Fruit fly (Drosophila melanogaster) whole organism: Measurements from ENCODE around the gene CG12560.

ENCODE experiments used
- EcR ChIP-seq, 2 experiments: fragments of >200 bp; optimal IDR thresholded peaks; 2 replicates each; lab custom pipeline; 2017; ENCODE audit warnings: missing biosample characterization in 2 of 2, missing genetic modification characterization in 2 of 2, missing genetic modification reagents in 2 of 2
- pan ChIP-seq: fragments of >200 bp; optimal IDR thresholded peaks from 2 replicates; lab custom pipeline; 2017
- psq ChIP-seq: fragments of >200 bp; optimal IDR thresholded peaks from 2 replicates; lab custom pipeline; 2017
- usp ChIP-seq: fragments of >200 bp; optimal IDR thresholded peaks from 2 replicates; lab custom pipeline; 2017; ENCODE audit warnings: missing biosample characterization, missing genetic modification characterization, mixed read lengths

DNA sequence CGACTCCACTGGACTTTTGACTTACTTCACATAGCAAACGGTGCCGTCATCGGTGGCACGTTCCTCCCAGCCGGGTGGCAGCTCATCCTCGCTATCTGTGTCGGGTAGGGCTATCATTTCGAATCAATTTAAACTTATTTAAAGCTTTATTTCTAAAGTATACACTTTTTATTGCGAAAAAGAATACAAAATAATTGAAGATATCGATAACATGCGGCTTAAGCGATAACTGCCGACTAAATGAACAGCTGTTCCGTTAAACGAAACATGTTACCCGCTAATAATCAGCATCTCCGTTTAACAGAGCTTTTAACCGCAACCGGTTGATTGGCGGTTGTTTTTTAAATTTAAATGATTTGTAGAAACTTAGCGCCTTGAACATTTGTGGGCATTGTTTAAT, 5.2 kb downstream of the CG12560 start, which contains the start of gene Wwox:
- TF ChIP-seq usp (GFP tag; lab: Kevin White, UChicago) (no peak), psq (lab: Kevin White, UChicago) (no peak), EcR (GFP tag; optimal IDR thresholded peaks at IDR 0.05; lab: Kevin White, UChicago) (no peak), pan (lab: Kevin White, UChicago) (no peak)
